Worm (Caenorhabditis elegans): ENCODE results near the gene C05D11.1.

Gene C05D11.1

DNA sequence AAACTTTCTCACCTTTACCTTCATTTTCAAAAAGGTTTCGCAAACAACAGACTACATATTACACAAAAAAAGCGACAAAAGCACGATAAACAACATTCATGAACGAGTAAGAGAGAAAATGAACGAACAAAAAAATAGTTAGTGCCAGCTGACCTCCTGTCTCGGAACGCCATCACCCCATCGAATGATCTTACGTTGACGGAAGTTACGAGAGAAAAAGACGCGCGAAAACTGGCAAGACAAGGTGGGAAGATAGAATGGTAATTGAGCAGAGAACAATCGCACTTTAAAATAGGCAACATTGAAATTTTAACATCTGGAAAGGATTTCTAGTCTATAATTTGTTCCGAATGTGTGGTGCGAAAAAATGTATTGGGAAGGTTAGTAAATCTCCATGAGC lies 16.2 kb upstream of the C05D11.1 start:
- no peak for TF ChIP-seq ceh-36 (tag; optimal IDR thresholded peaks at IDR 0.05)
- TF ChIP-seq pes-1 (GFP tag; IDR thresholded peaks at IDR 0.05), result no peak
- TF ChIP-seq B0310.2 (tag; optimal IDR thresholded peaks at IDR 0.05), result no peak
- TF ChIP-seq tra-4 (tag; optimal IDR thresholded peaks at IDR 0.05), result no peak
- TF ChIP-seq tbx-37 (GFP tag; conservative IDR thresholded peaks at IDR 0.05), result no peak
- no peak for TF ChIP-seq hmbx-1 (tag; optimal IDR thresholded peaks at IDR 0.05)
- no peak for TF ChIP-seq F13C5.2 (tag; optimal IDR thresholded peaks at IDR 0.05)
- TF ChIP-seq aly-1 (tag; optimal IDR thresholded peaks at IDR 0.05), result no peak
- no peak for TF ChIP-seq ceh-13 (GFP tag; optimal IDR thresholded peaks at IDR 0.05)
- no peak for TF ChIP-seq scrt-1 (GFP tag; IDR thresholded peaks at IDR 0.05)

DNA sequence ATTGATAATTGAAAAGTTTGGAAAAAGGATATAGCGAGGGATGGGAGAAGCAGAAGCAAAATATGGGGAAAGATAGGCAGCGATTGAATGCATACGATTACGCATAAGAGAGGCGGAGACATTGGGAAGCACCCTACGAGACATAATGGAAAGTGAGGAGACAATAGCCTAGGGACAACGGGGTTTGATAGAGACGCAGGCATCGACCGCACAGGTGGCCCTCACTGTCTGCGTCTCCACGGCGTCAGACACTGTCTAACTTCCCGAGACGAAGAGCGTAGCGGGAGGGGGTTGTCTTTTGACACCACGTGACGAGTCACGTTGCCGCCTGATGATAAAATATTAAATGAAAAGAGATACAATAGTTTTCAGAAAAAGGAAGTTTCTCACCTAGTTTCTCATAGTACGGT lies 15.4 kb upstream of the C05D11.1 start:
- no peak for TF ChIP-seq tbx-37 (GFP tag; conservative IDR thresholded peaks at IDR 0.05)
- TF ChIP-seq hmbx-1 (tag; optimal IDR thresholded peaks at IDR 0.05), result no peak
- no peak for TF ChIP-seq ceh-36 (tag; optimal IDR thresholded peaks at IDR 0.05)
- no peak for TF ChIP-seq ama-1 (optimal IDR thresholded peaks at IDR 0.05)
- TF ChIP-seq scrt-1 (GFP tag; IDR thresholded peaks at IDR 0.05), result no peak
- no peak for TF ChIP-seq F13C5.2 (tag; optimal IDR thresholded peaks at IDR 0.05)
- no peak for TF ChIP-seq B0310.2 (tag; optimal IDR thresholded peaks at IDR 0.05)
- TF ChIP-seq ceh-13 (GFP tag; optimal IDR thresholded peaks at IDR 0.05), result no peak
- no peak for TF ChIP-seq aly-1 (tag; optimal IDR thresholded peaks at IDR 0.05)

DNA sequence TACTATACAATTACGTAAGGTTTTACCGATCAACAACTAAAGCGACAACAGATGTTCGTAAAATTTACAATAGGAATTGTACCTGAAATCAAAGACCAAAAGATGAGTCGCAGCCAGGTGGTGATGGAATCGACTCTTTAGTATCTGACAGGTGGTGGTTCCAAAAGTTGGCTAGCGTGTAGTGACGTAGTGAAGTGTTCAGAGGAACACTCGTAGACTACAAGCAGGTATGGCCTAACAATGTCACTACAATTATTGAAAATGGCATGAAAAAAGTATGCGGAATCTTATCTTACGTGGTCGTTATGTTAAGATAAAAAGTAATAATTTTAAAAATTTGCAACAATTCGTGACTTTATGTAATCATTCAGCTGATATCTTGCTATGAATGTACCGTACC lies 14.9 kb upstream of the C05D11.1 start:
- TF ChIP-seq hmbx-1 (tag; optimal IDR thresholded peaks at IDR 0.05) (no peak), tbx-37 (GFP tag; conservative IDR thresholded peaks at IDR 0.05) (no peak), F13C5.2 (tag; optimal IDR thresholded peaks at IDR 0.05) (no peak), tbx-11 (GFP tag; IDR thresholded peaks at IDR 0.05) (no peak), ceh-36 (tag; optimal IDR thresholded peaks at IDR 0.05) (no peak), hmg-4 (GFP tag; optimal IDR thresholded peaks at IDR 0.05) (no peak), tra-4 (tag; optimal IDR thresholded peaks at IDR 0.05) (no peak), hnd-1 (tag; optimal IDR thresholded peaks at IDR 0.05) (no peak), aly-1 (tag; optimal IDR thresholded peaks at IDR 0.05) (no peak), ama-1 (optimal IDR thresholded peaks at IDR 0.05) (no peak), B0310.2 (tag; optimal IDR thresholded peaks at IDR 0.05) (no peak), ets-7 (tag; optimal IDR thresholded peaks at IDR 0.05) (no peak), ceh-13 (GFP tag; optimal IDR thresholded peaks at IDR 0.05) (no peak), sea-1 (GFP tag; conservative IDR thresholded peaks at IDR 0.05) (no peak), flt-1 (GFP tag; IDR thresholded peaks at IDR 0.05) (no peak), pes-1 (GFP tag; IDR thresholded peaks at IDR 0.05) (no peak), scrt-1 (GFP tag; IDR thresholded peaks at IDR 0.05) (no peak)

DNA sequence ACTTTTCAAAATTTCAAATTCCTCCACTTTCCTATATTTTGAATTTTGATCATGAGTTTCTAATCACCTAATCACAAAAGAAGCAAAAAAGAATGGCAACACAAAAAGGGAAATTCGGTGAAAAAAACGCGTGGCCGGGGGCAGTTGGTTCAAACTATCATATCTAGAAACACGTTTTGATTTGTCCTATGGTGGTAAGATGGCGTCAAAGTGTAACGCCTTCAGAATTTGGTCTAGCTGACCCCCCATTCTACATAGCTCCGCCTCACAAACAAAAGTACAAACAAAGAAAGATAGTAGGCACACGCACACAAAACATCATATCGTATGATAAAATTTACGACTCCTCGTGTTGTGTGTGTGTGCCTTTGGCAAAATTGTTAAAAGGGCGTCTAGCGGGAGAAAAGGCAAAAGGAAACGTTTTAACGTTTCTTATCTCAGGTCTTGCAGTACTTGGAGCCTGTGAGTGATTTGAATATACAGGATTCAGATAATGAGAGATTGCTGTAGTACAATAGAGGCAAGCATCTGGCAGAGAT lies 14.4 kb upstream of the C05D11.1 start:
- TF ChIP-seq ets-7 (tag; optimal IDR thresholded peaks at IDR 0.05), result no peak

DNA sequence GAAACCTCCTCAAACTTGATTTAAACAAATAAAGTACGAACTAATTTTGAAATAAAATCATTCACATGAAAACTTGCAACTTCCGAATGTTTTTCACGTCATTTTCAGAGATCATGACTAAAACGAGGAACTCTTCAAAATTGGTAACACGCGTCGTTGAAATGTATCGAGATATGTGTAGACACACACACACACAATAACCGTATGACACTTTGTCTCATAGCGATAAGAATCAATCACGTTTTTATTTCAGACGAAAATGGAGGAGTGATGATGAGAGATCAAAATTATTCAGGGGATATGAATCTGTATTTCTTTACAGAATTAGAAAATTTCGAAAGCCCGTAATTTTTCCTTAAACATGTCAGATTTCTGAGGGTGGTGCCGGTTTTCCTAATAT lies 13.7 kb upstream of the C05D11.1 start:
- TF ChIP-seq ceh-36 (tag; optimal IDR thresholded peaks at IDR 0.05) (no peak), tbx-11 (GFP tag; IDR thresholded peaks at IDR 0.05) (no peak), tra-4 (tag; optimal IDR thresholded peaks at IDR 0.05) (no peak), ama-1 (optimal IDR thresholded peaks at IDR 0.05) (no peak), aly-1 (tag; optimal IDR thresholded peaks at IDR 0.05) (no peak), hmbx-1 (tag; optimal IDR thresholded peaks at IDR 0.05) (no peak), F13C5.2 (tag; optimal IDR thresholded peaks at IDR 0.05) (no peak), ets-7 (tag; optimal IDR thresholded peaks at IDR 0.05) (no peak), scrt-1 (GFP tag; IDR thresholded peaks at IDR 0.05) (no peak), sea-1 (GFP tag; conservative IDR thresholded peaks at IDR 0.05) (no peak), ceh-13 (GFP tag; optimal IDR thresholded peaks at IDR 0.05) (no peak), hnd-1 (tag; optimal IDR thresholded peaks at IDR 0.05) (no peak), B0310.2 (tag; optimal IDR thresholded peaks at IDR 0.05) (no peak), flt-1 (GFP tag; IDR thresholded peaks at IDR 0.05) (no peak), pes-1 (GFP tag; IDR thresholded peaks at IDR 0.05) (no peak), hmg-4 (GFP tag; optimal IDR thresholded peaks at IDR 0.05) (no peak)

DNA sequence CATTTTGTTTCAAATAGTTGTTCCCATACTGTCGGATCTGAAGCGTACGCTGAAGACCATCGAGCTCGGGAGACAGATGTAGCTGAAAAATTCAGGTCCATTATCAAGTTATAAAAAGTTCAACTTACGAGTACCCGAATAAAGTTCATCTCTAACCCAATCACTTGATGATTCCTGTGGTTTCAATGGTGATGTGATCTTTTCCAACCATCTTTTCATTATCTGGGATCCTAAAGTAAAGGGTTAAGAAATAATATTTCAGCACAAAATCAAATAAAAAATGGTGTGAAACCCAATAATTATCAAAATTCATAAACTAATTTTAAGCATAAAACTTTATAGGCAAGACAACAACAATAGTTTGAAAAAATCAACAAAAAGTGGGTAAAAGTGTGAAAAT lies 9.2 kb upstream of the C05D11.1 start, which contains the start of gene C05D11.8:
Gene C05D11.8 (minus strand): TSS at position 101 of the 400 bp plus-strand sequence.
- TF ChIP-seq ama-1 (optimal IDR thresholded peaks at IDR 0.05) (no peak), scrt-1 (GFP tag; IDR thresholded peaks at IDR 0.05) (no peak), tbx-37 (GFP tag; conservative IDR thresholded peaks at IDR 0.05) (no peak), pes-1 (GFP tag; IDR thresholded peaks at IDR 0.05) (no peak), ceh-13 (GFP tag; optimal IDR thresholded peaks at IDR 0.05) (no peak), hmbx-1 (tag; optimal IDR thresholded peaks at IDR 0.05) (no peak), tra-4 (tag; optimal IDR thresholded peaks at IDR 0.05) (no peak), hnd-1 (tag; optimal IDR thresholded peaks at IDR 0.05) (no peak), flt-1 (GFP tag; IDR thresholded peaks at IDR 0.05) (no peak), hmg-4 (GFP tag; optimal IDR thresholded peaks at IDR 0.05) (no peak), F13C5.2 (tag; optimal IDR thresholded peaks at IDR 0.05) (no peak), ceh-36 (tag; optimal IDR thresholded peaks at IDR 0.05) (no peak), ets-7 (tag; optimal IDR thresholded peaks at IDR 0.05) (no peak), aly-1 (tag; optimal IDR thresholded peaks at IDR 0.05) (no peak), B0310.2 (tag; optimal IDR thresholded peaks at IDR 0.05) (no peak), tbx-11 (GFP tag; IDR thresholded peaks at IDR 0.05) (no peak), sea-1 (GFP tag; conservative IDR thresholded peaks at IDR 0.05) (no peak)

DNA sequence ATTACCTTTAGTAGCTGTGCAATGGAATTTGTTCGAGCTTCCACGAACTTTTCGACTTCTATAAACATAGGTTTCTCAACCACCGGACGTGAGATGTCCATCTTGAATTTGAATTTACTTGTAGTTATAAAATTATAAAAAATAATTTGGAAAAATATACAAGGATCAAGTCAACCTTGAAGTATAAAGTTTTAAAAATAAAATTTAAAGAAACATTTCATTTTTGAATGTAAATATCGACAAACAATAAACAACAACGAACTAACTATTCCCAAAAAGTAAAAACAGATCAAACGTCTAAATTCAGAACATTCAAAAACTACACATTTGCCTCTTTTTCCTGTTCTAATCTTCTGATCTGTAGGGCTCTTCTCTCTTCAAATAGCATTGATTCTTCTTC lies 5.6 kb upstream of the C05D11.1 start, which contains the start of gene popl-1:
Gene popl-1 (minus strand): TSS at position 101 of the 400 bp plus-strand sequence.
- TF ChIP-seq tbx-37 (GFP tag; conservative IDR thresholded peaks at IDR 0.05), result no peak
- no peak for TF ChIP-seq hnd-1 (tag; optimal IDR thresholded peaks at IDR 0.05)
- no peak for TF ChIP-seq hmbx-1 (tag; optimal IDR thresholded peaks at IDR 0.05)
- no peak for TF ChIP-seq ceh-13 (GFP tag; optimal IDR thresholded peaks at IDR 0.05)
- no peak for TF ChIP-seq pes-1 (GFP tag; IDR thresholded peaks at IDR 0.05)
- no peak for TF ChIP-seq tbx-11 (GFP tag; IDR thresholded peaks at IDR 0.05)
- TF ChIP-seq hmg-4 (GFP tag; optimal IDR thresholded peaks at IDR 0.05), result no peak
- no peak for TF ChIP-seq scrt-1 (GFP tag; IDR thresholded peaks at IDR 0.05)
- TF ChIP-seq F13C5.2 (tag; optimal IDR thresholded peaks at IDR 0.05), result no peak
- TF ChIP-seq B0310.2 (tag; optimal IDR thresholded peaks at IDR 0.05), result no peak
- no peak for TF ChIP-seq ets-7 (tag; optimal IDR thresholded peaks at IDR 0.05)
- no peak for TF ChIP-seq ceh-36 (tag; optimal IDR thresholded peaks at IDR 0.05)
- no peak for TF ChIP-seq flt-1 (GFP tag; IDR thresholded peaks at IDR 0.05)
- no peak for TF ChIP-seq tra-4 (tag; optimal IDR thresholded peaks at IDR 0.05)
- no peak for TF ChIP-seq ama-1 (optimal IDR thresholded peaks at IDR 0.05)
- TF ChIP-seq aly-1 (tag; optimal IDR thresholded peaks at IDR 0.05), result no peak
- TF ChIP-seq sea-1 (GFP tag; conservative IDR thresholded peaks at IDR 0.05), result no peak
